Worm (Caenorhabditis elegans): ENCODE data around the gene T05D4.5.

The T05D4.5 gene

DNA sequence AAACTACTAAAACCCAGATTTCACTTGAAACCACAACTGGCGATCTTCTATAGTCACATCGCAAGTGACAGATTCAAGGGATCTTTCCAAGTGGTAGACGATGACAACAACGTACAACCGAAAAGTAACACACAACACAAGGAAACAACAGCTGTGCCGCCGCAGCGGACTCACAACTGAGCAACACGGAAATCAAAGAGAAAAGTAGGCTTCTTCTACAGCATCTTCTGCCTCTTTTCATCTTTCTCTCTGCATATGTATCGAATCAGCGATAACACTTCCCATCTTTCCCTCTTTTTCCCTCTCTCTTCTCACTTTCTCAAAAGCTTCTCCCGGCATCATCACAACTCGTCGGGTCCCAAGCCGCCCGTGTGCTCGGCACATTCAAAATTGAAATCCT, 36.2 kb downstream of the T05D4.5 start, which contains the start of gene T12D8.9:
TSS of gene T12D8.9 (plus strand) at position 312 of the 400 bp plus-strand sequence.
- no peak for TF ChIP-seq madf-3 (GFP tag; IDR thresholded peaks at IDR 0.05)
- no peak for TF ChIP-seq tbp1 (GFP tag; optimal IDR thresholded peaks at IDR 0.05)
- no peak for TF ChIP-seq attf-3 (GFP tag; conservative IDR thresholded peaks at IDR 0.05)
- TF ChIP-seq nhr-27 (tag; optimal IDR thresholded peaks at IDR 0.05), result no peak
- TF ChIP-seq ama-1 (optimal IDR thresholded peaks at IDR 0.05), result no peak
- TF ChIP-seq ama-1 (GFP tag; optimal IDR thresholded peaks at IDR 0.05), result no peak
- no peak for TF ChIP-seq ceh-79 (tag; optimal IDR thresholded peaks at IDR 0.05)
- TF ChIP-seq ztf-6 (GFP tag; IDR thresholded peaks at IDR 0.05), result no peak
- no peak for TF ChIP-seq ztf-3 (GFP tag; optimal IDR thresholded peaks at IDR 0.05)
- no peak for TF ChIP-seq madf-6 (GFP tag; IDR thresholded peaks at IDR 0.05)
- no peak for TF ChIP-seq madf-10 (tag; optimal IDR thresholded peaks at IDR 0.05)
- no peak for TF ChIP-seq dox-1 (GFP tag; IDR thresholded peaks at IDR 0.05)
- TF ChIP-seq C06A6.2 (GFP tag; conservative IDR thresholded peaks at IDR 0.05), result no peak
- TF ChIP-seq hrde-1 (tag; optimal IDR thresholded peaks at IDR 0.05; ENCODE audit: borderline replicate concordance), result no peak
- no peak for TF ChIP-seq lsy-27 (tag; optimal IDR thresholded peaks at IDR 0.05; ENCODE audit: borderline replicate concordance, insufficient read depth)
- no peak for TF ChIP-seq sdz-38 (tag; optimal IDR thresholded peaks at IDR 0.05)
- no peak for TF ChIP-seq nhr-179 (tag; optimal IDR thresholded peaks at IDR 0.05)
- TF ChIP-seq Y56A3A.18 (GFP tag; IDR thresholded peaks at IDR 0.05), result no peak

DNA sequence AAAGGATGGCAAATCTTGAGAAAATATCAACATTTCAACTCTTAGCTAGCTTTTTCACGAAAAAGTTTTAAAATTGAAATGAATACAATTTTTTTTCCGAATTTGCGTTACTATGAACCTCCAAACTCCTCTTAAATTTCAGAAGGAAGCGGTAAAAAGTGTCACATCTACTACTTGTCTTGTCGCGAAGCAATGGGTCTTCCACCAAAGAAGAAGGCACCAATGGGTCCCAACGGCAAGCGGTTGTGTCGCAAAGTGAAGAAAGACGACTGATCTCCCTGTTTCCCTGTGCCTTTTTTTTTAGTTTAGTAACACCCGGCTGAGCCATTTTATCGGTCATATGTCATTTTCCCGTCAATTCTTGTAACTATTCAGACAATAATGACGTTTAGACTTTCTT, 40.4 kb downstream of the T05D4.5 start:
- TF ChIP-seq pbrm-1 (GFP tag; IDR thresholded peaks at IDR 0.05) (no peak), lin-35 (GFP tag; optimal IDR thresholded peaks at IDR 0.05) (peak in 1 of 3 experiments; percentile 4), ceh-27 (GFP tag; optimal IDR thresholded peaks at IDR 0.05) (no peak), nfyb-1 (GFP tag; IDR thresholded peaks at IDR 0.05) (0 out of 2 replicates have a peak, but pooled peaks have one; percentile 23), gei-17 (GFP tag; optimal IDR thresholded peaks at IDR 0.05) (no peak)

DNA sequence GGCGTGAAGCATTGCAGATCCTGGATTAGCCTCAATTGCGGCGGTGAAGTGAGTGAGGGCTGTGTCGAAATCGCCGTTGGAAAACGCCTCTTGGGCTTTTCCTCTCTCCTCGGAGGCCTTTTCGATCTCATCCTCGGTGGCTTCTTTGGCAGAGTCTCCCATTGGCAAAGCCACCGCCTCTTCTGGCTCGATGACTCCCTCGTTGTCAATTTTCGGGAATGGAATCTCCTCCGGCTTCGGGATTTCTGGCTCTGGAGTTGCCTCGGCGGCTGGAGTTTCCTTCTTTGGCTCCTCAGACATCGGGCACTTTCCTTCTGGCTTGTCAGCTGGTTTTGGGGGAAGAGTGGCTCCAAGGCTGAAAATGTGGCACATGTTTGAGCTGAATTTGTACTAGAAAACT, 41.1 kb downstream of the T05D4.5 start:
- TF ChIP-seq B0261.1 (tag; optimal IDR thresholded peaks at IDR 0.05) (no peak), ztf-3 (GFP tag; optimal IDR thresholded peaks at IDR 0.05) (no peak), F57A8.1 (GFP tag; optimal IDR thresholded peaks at IDR 0.05) (peak; percentile 52), efl-1 (GFP tag; optimal IDR thresholded peaks at IDR 0.05) (no peak), zfh-2 (GFP tag; conservative IDR thresholded peaks at IDR 0.05) (peak; percentile 79), pbrm-1 (GFP tag; IDR thresholded peaks at IDR 0.05) (no peak), C06A6.2 (GFP tag; conservative IDR thresholded peaks at IDR 0.05) (no peak), snpc-3.4 (tag; optimal IDR thresholded peaks at IDR 0.05) (no peak), hsf-1 (GFP tag; IDR thresholded peaks at IDR 0.05) (peak; percentile 45; the same call in 1 of the 2 replicates), madf-3 (GFP tag; IDR thresholded peaks at IDR 0.05) (0 out of 2 replicates have a peak, but pooled peaks have one; percentile 30), Y95B8A.8 (GFP tag; IDR thresholded peaks at IDR 0.05) (no peak), nhr-80 (tag; optimal IDR thresholded peaks at IDR 0.05) (no peak), sdz-38 (tag; optimal IDR thresholded peaks at IDR 0.05) (no peak), nhr-27 (tag; optimal IDR thresholded peaks at IDR 0.05) (no peak), rcor-1 (GFP tag; IDR thresholded peaks at IDR 0.05) (0 out of 2 replicates have a peak, but pooled peaks have one; percentile 9), pha-4 (tag; optimal IDR thresholded peaks at IDR 0.05) (no peak), egrh-3 (GFP tag; IDR thresholded peaks at IDR 0.05) (peak; percentile 53; the same call in 1 of the 2 replicates), lsy-27 (tag; optimal IDR thresholded peaks at IDR 0.05; ENCODE audit: borderline replicate concordance, insufficient read depth) (no peak)

DNA sequence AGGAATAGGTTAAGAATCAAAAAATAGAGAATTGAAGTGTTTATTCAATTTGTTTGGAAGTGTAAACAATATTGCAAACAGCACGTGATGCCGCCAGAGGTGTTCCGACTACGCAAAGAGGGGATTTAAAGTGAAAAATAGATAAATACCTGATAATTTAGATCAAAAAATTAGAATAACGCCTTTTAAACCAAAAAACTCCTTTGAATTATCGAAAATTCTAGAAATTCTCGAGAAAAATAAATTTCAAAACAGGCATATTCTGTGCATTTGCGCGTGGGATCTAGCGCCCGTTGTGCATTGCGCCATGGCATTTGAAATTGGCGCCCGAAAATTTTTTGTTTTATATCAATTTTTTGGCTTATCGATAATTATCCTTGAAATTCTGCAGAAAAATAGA, 41.6 kb downstream of the T05D4.5 start, which contains the start of gene hip-1:
TSS of gene hip-1 (minus strand) at position 225 of the 400 bp plus-strand sequence.
- TF ChIP-seq snpc-3.4 (tag; optimal IDR thresholded peaks at IDR 0.05) (peak; percentile 37), xnd-1 (tag; optimal IDR thresholded peaks at IDR 0.05) (peak; percentile 39), snpc-4 (GFP tag; optimal IDR thresholded peaks at IDR 0.05) (no peak), snpc-4 (tag; optimal IDR thresholded peaks at IDR 0.05) (peak in 2 of 4 experiments; percentile 1 to 26), nhr-27 (tag; optimal IDR thresholded peaks at IDR 0.05) (no peak), K12H6.12 (tag; optimal IDR thresholded peaks at IDR 0.05) (no peak), tbp1 (GFP tag; optimal IDR thresholded peaks at IDR 0.05) (peak; percentile 54), snpc-1.3 (tag; optimal IDR thresholded peaks at IDR 0.05; ENCODE audit: insufficient read depth) (peak; percentile 36), zim-3 (tag; optimal IDR thresholded peaks at IDR 0.05) (no peak), F55B11.4 (tag; optimal IDR thresholded peaks at IDR 0.05; ENCODE audit: borderline replicate concordance, insufficient read depth) (no peak), nhr-80 (tag; optimal IDR thresholded peaks at IDR 0.05) (no peak), F39B2.1 (GFP tag; IDR thresholded peaks at IDR 0.05) (no peak), F23B12.7 (tag; optimal IDR thresholded peaks at IDR 0.05; ENCODE audit: insufficient read depth) (peak; percentile 77), chd-7 (tag; optimal IDR thresholded peaks at IDR 0.05) (no peak)
